Fruit fly (Drosophila melanogaster) S2 (cell line): ENCODE measurements around the gene NANS.
A peak's percentile ranks its signal among the peaks of the same experiment; 100 is the strongest.

ENCODE experiments used
- CG8478 ChIP-seq: fragments of >200 bp; optimal IDR thresholded peaks from 2 replicates; lab custom pipeline; 2018
- CTCF ChIP-seq, 2 experiments: fragments of >200 bp; optimal IDR thresholded peaks; 2 replicates each; lab custom pipeline; 2018

NANS gene

DNA sequence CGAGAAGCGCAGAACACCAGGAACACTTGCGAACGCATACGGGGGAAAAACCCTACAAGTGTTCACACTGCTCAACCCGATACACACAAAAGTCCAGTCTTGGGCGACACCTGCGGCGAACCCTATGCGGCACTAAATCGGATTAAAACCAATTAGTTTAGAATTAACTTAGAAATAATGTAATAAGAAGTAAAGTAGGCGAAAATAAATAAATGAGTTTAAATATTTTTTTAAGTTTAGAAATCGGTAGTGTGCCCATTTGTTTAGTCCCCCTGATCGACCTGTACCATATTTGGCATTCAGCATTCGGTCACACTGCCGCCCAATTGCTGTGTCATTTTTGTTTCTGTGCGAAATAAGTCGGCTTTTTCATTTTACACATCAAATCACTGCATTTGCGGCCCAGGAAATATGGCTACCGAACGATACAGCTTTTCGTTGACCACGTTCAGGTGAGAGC, 4.7 kb downstream of the NANS start, which contains the start of gene Prosalpha2:
Gene Prosalpha2 (plus strand): TSS at position 292 of the 460 bp plus-strand sequence.
- TF ChIP-seq CTCF (optimal IDR thresholded peaks at IDR 0.05; lab: Kevin White, UChicago) (no peak), CG8478 (lab: Kevin White, UChicago) (no peak)

DNA sequence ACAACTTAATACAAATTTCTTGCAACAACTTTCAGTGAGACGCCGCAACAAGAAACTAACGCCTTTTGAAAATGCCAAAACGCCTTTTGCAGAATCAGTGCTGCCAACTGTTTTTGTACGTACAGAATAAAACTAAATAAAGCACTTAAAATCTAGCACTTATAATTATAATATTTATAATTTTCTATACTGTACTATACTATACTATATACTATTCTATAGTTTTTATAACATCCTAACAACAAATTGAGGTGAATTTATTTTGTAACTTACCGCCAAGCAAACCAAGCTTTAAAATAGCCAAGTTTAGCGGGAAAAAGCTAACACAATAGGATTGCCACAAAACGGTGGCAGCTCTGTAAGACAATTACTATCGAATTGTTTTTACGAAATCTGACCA, 7.4 kb downstream of the NANS start, which contains the start of the genes Aos1 and Srlp:
Gene Aos1 (minus strand): TSS at position 59 of the 400 bp plus-strand sequence.
Gene Srlp (plus strand): TSS at position 335 of the 400 bp plus-strand sequence.
- TF ChIP-seq CTCF (optimal IDR thresholded peaks at IDR 0.05; lab: Kevin White, UChicago) = no peak
- no peak for TF ChIP-seq CG8478 (lab: Kevin White, UChicago)

DNA sequence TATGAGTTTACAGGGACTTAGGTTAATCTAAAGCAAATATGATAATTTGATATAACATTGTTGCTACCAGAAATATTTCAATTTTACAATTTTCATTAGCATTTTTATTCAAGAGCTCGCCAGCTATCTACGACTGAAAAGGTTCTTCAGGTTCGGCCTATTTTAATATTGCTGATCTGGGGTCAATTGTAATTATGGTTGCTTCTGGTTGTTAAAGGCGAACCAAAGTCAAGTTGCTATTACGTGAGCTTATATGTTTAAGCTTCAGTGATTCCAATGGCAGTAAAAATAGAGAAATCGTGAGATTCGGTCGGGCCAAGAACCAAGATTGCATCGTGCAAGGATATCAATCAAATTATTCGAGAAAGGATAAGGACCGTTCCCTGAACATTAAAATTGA, 9.6 kb downstream of the NANS start, which contains the start of gene Desat2:
Gene Desat2 (plus strand): TSS at position 301 of the 400 bp plus-strand sequence.
- TF ChIP-seq CTCF (optimal IDR thresholded peaks at IDR 0.05; lab: Kevin White, UChicago) (no peak), CG8478 (lab: Kevin White, UChicago) (no peak)

DNA sequence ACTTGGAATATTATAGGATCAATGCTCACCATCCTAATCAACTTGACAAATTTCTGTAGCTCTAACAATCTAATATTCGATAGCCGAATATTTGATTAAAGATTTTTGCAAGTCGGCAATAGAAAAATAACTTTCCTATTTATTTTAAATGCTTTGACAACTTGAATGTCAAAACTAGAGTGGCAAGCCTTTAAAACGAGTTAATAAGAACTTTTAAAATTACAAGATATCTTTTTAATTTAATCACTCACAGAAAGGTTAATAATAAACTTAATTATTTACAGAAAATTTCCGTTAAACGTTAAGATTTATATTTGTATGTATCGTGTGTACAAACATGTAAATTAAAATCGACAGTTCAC, 12.6 kb downstream of the NANS start, which contains the start of the genes CG17207 and CG46427:
Gene CG17207 (minus strand): TSS at position 101 of the 362 bp plus-strand sequence.
Gene CG46427 (minus strand): TSS at position 101 of the 362 bp plus-strand sequence.
- TF ChIP-seq CG8478 (lab: Kevin White, UChicago) (no peak), CTCF (optimal IDR thresholded peaks at IDR 0.05; lab: Kevin White, UChicago) (no peak)

DNA sequence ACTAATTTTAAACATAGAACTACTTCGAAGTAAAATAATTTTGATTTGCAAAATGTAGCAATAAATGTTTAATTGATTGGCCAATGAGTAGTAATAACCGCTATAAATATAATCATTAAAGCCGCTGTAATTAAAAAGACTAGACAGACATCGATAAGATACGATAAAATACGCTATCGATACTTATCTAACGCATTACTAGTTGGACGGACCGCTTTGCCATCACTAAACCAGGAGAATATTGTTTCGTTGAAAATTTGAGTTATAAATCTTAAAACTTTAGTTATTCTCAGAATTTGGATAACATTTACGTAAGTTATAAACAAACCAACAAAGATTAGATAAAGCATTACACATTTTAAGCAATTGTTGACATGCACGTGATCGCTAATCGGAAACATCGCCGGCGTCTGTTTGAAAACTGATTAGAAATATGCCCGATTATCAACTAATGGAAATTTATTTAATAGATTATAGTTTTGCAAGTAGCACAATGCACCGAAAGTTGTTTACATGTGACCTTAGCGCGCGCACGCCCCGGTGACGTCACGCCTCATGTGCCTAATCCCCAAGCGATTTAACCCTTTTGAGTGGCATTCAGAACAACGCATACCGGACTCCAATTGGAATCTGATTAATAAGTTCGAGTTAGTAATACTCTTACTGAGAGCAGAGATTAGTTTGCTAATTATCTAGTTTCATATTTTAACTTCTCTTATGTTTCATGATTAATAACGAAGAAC, 13.2 kb downstream of the NANS start, which contains the start of gene Desat1:
Gene Desat1 (plus strand): TSS at position 200 of the 743 bp plus-strand sequence.
- TF ChIP-seq CTCF (optimal IDR thresholded peaks at IDR 0.05; lab: Kevin White, UChicago) = peak in 1 of 2 experiments; percentile 5
- no peak for TF ChIP-seq CG8478 (lab: Kevin White, UChicago)

DNA sequence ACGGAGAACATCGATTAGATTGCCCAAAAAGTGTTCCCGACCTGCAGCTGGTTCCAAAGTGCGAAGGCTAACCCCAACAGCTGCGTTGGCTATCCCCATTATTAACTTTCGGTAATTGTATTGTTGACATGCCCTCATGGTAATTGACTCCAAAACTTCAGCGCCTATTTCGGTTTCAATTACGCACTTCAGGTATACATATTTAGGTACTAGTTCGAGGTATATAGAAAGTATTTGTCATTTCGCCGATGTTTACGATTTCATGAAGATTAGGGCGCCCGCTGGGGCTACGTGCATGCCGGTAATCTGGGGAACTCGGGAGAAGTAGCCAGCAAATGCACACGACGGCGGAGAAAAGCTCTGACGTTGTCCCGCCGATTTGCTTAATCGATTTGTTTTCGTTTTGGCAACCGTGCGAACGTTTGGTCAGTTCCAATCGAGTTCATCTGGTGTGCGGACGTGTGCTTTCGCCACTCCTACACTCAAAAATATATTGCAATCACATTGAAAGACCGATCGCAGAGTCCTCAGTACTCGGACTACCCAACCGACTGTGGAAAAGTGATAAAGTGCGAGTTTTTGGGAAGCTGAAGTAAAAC, 14.7 kb downstream of the NANS start:
- no peak for TF ChIP-seq CTCF (optimal IDR thresholded peaks at IDR 0.05; lab: Kevin White, UChicago)
- no peak for TF ChIP-seq CG8478 (lab: Kevin White, UChicago)

DNA sequence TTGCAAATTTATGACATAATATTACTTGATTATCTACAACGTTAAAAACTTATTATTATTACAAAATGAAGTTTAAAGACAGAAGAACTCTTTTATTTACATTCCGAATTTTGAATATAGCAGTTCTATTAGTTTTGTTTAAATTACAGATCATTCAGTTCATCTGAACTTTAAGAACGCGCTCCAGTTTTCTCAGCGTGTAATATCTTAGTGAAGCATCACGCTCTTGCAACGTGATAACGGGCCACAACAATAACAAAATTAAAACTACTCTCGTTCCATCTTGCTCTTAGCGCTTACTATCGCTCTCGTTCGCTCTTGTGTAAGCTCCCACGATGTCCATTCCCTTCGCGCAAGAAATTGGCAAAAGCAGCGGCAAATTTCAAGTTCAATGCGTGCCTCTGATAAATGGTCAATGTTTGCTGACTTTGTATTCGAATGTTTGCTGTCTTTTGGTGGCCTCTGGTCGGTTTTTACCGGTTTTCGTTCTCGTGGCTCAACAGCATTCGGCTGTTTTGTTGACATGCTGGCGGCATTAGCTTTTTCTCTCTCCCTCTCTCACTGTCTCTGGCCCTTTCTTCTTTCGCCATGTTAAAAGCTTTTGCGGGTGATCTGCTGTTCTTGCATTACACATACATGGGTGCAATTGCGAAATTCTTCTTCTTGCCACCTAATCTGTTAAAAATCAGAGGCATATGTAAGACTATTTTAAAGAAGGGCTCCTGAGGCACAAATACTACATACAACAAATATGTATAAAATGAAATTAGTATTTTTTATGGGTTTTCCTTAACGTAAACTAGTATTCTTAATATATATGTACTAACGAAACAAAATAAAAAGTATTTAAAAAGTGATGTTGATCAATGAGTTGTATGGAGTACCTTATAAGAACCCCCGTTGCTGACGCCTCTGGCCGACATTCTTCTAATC, 16.5 kb downstream of the NANS start:
- TF ChIP-seq CTCF (optimal IDR thresholded peaks at IDR 0.05; lab: Kevin White, UChicago) (no peak), CG8478 (lab: Kevin White, UChicago) (no peak)

DNA sequence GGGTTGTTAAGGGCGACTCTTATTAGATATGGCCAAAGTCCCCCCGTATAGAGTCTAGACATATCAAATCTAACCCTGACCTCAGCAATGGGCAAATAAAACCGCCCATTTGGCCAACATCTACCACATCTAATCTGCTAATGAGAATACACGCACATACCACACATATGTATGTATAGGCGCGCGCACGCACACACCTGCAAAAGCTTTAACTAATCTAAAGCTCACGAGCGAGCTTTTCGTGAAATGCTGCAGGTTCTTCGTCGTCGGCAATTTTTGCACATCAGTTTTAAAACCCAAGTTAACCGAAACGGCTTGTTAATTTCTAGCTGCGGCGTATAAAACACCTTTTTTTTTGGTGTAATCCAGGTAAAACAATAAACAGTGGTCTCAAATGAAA, 17.4 kb downstream of the NANS start:
- no peak for TF ChIP-seq CG8478 (lab: Kevin White, UChicago)
- no peak for TF ChIP-seq CTCF (optimal IDR thresholded peaks at IDR 0.05; lab: Kevin White, UChicago)

DNA sequence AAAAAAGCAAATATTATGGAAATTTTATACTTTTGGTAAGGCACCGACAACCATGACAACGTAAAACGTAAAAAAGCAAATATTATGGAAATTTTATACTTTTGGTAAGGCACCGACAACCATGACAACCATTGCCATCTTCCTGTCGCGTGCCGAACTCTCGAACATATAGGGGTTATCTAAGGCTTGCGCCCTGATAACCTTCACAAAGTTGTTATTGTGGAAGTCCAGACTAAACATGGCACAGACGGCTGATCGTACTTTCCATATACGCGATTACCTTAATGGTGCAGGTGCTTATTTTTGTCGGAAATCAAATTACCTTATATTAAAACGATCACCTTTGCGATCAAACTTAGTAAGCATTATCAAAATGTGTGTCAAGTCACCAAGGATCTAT, 19.1 kb downstream of the NANS start:
- no peak for TF ChIP-seq CG8478 (lab: Kevin White, UChicago)
- TF ChIP-seq CTCF (optimal IDR thresholded peaks at IDR 0.05; lab: Kevin White, UChicago) = no peak

DNA sequence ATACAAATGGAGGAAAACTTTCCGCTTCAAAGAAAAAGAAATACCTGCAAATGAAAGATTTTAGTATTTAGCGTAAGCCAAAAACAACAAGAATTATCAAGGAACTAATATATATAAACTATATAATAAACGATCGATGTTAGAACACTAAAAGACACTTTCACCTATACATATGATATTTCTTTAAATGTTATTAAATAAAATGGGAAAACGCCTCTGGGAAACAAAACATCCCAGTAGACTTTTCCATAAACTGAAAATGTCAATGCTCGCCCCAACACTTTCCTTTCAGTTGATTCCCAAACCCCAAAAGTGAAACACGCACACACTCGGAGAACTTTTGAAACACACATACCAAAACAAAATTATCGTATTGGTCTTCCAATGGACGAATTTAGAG, 21.0 kb downstream of the NANS start, which contains the start of gene vrs:
Gene vrs (plus strand): TSS at position 301 of the 400 bp plus-strand sequence.
- no peak for TF ChIP-seq CTCF (optimal IDR thresholded peaks at IDR 0.05; lab: Kevin White, UChicago)
- no peak for TF ChIP-seq CG8478 (lab: Kevin White, UChicago)

DNA sequence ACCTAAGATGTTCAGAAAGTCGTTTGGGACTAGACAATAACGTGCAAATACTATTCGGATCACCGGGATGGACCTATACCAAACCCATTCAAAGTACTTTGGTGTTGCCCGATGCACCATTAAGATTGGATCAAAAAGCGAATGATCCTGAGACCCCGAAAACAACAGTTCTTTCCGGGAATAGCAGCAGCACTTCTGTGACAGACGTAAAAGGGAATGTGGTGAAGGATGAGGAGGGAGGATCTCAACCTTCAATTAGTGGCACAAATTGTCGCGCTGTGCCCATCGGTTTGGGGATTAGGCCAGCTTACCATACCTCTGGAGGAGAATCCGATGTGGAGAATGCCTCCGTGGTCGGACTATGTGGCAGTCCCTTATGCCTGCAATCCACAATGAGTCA, 22.0 kb downstream of the NANS start:
- no peak for TF ChIP-seq CG8478 (lab: Kevin White, UChicago)
- TF ChIP-seq CTCF (optimal IDR thresholded peaks at IDR 0.05; lab: Kevin White, UChicago) = no peak

DNA sequence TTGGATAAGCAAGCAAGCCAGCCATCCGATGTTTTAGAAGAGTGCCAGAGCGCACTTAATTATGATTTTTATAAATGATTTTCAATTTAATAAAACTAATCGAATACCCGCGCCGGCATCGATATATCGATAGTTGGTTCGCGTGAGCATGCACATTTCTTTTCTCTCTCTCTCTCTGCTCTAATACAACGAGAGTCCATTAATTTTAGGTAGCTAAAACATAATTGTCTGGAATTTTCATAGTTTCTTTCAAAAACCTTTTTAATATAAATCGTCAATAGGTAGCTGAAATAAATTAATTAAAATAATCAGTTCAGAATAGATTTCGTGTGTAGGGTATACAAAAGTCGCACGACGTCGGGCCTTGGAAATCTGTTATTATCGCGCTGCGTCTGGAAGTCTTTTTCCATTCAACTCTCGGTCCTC, 22.5 kb downstream of the NANS start, which contains the start of gene CG18549:
Gene CG18549 (plus strand): TSS at position 408 of the 426 bp plus-strand sequence.
- TF ChIP-seq CTCF (optimal IDR thresholded peaks at IDR 0.05; lab: Kevin White, UChicago) = no peak
- TF ChIP-seq CG8478 (lab: Kevin White, UChicago) = no peak

DNA sequence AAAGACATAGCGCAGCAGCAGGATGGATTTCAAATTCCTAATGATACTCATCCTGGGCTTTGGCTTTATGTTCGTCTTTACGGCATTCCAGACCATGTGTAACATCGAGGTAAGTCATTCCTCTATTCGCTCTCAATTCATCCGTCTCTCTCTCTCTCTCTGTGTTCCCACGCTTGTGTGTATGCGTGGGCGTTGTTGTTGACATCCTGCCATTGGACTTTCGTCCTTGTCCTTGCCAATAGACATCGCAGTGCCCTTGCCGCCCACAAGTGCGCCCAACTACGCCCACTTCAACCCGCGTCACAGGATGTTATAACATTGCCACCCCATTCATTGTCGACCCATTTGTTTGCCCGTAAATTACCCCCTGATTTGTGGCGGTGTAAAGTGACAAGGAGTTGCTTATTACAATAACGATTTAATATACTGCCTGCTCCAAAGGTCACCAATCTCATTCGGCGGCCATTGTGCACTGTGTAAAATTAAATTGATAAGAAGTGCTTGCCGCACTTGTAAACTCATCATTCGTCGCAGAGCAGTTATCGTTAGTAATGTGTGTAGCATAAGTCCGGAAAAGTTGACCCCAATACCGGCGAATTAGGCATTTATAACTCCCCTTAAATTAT, 23.4 kb downstream of the NANS start:
- TF ChIP-seq CTCF (optimal IDR thresholded peaks at IDR 0.05; lab: Kevin White, UChicago) (no peak), CG8478 (lab: Kevin White, UChicago) (no peak)
